Worm (Caenorhabditis elegans): ENCODE results near the gene srg-69.

Gene srg-69

ce11 chrII:5389831-5390323 is 34.4 kb downstream of the srg-69 start, which contains the start of gene ndx-6 (continued):
- TF ChIP-seq ceh-14 (tag; optimal IDR thresholded peaks at IDR 0.05) (no peak), hlh-30 (tag; optimal IDR thresholded peaks at IDR 0.05; ENCODE audit: insufficient read depth) (no peak), eyg-1 (tag; optimal IDR thresholded peaks at IDR 0.05) (no peak), ttx-3 (tag; optimal IDR thresholded peaks at IDR 0.05) (peak; percentile 19), nhr-11 (tag; optimal IDR thresholded peaks at IDR 0.05) (no peak), ztf-16 (tag; optimal IDR thresholded peaks at IDR 0.05) (no peak), T23F11.4 (GFP tag; optimal IDR thresholded peaks at IDR 0.05) (no peak), lin-11 (tag; optimal IDR thresholded peaks at IDR 0.05) (no peak), npax-4 (tag; optimal IDR thresholded peaks at IDR 0.05) (no peak), pros-1 (tag; optimal IDR thresholded peaks at IDR 0.05) (no peak), sox-2 (GFP tag; IDR thresholded peaks at IDR 0.05) (no peak), nhr-232 (tag; optimal IDR thresholded peaks at IDR 0.05) (no peak), dmd-4 (tag; optimal IDR thresholded peaks at IDR 0.05; ENCODE audit: borderline replicate concordance) (no peak), che-1 (tag; optimal IDR thresholded peaks at IDR 0.05) (no peak), pqm-1 (tag; optimal IDR thresholded peaks at IDR 0.05) (no peak), ceh-48 (tag; optimal IDR thresholded peaks at IDR 0.05) (peak; percentile 46)

ce11 chrII:5391447-5391846 is 36.0 kb downstream of the srg-69 start:
- TF ChIP-seq elt-2 (tag; optimal IDR thresholded peaks at IDR 0.05), result peak; percentile 2
- TF ChIP-seq C38D4.7 (GFP tag; optimal IDR thresholded peaks at IDR 0.05), result no peak
- TF ChIP-seq pqm-1 (tag; optimal IDR thresholded peaks at IDR 0.05), result no peak

ce11 chrII:5393090-5393489 is 37.6 kb downstream of the srg-69 start, which contains the start of gene brap-2:
Gene brap-2 (minus strand): TSS chrII:5393190.
- TF ChIP-seq C08G9.2 (tag; optimal IDR thresholded peaks at IDR 0.05), result no peak

- TF ChIP-seq hlh-13 (GFP tag; optimal IDR thresholded peaks at IDR 0.05), result no peak
- no peak for TF ChIP-seq pat-9 (tag; optimal IDR thresholded peaks at IDR 0.05)
- TF ChIP-seq unc-86 (tag; optimal IDR thresholded peaks at IDR 0.05), result no peak
- TF ChIP-seq ama-1 (optimal IDR thresholded peaks at IDR 0.05), result no peak
- TF ChIP-seq eyg-1 (tag; optimal IDR thresholded peaks at IDR 0.05), result no peak
- no peak for TF ChIP-seq ceh-24 (tag; optimal IDR thresholded peaks at IDR 0.05)
- TF ChIP-seq K02D7.2 (tag; optimal IDR thresholded peaks at IDR 0.05), result no peak
- TF ChIP-seq elt-2 (tag; optimal IDR thresholded peaks at IDR 0.05), result no peak
Observed at ce11 chrII:5395594-5395993, 40.1 kb downstream of the srg-69 start, which contains the start of gene pink-1. Gene pink-1 (minus strand): TSS chrII:5395694.

ce11 chrII:5398779-5399178 is 43.3 kb downstream of the srg-69 start, which contains the start of gene fbxl-3:
Gene fbxl-3 (minus strand): TSS chrII:5398902.
- no peak for TF ChIP-seq dmd-4 (tag; optimal IDR thresholded peaks at IDR 0.05; ENCODE audit: borderline replicate concordance)
- TF ChIP-seq elt-2 (tag; optimal IDR thresholded peaks at IDR 0.05), result no peak
- no peak for TF ChIP-seq T23F11.4 (GFP tag; optimal IDR thresholded peaks at IDR 0.05)
- no peak for TF ChIP-seq ceh-22 (tag; optimal IDR thresholded peaks at IDR 0.05)
- TF ChIP-seq npax-4 (tag; optimal IDR thresholded peaks at IDR 0.05), result no peak
- TF ChIP-seq unc-42 (tag; optimal IDR thresholded peaks at IDR 0.05), result no peak
- TF ChIP-seq pha-4 (tag; optimal IDR thresholded peaks at IDR 0.05), result no peak
- TF ChIP-seq nfya-1 (tag; optimal IDR thresholded peaks at IDR 0.05), result no peak
- no peak for TF ChIP-seq K09A11.1 (tag; optimal IDR thresholded peaks at IDR 0.05; ENCODE audit: insufficient read depth)
- no peak for TF ChIP-seq tbx-7 (tag; optimal IDR thresholded peaks at IDR 0.05)
- no peak for TF ChIP-seq hlh-6 (tag; optimal IDR thresholded peaks at IDR 0.05)
- TF ChIP-seq pros-1 (tag; optimal IDR thresholded peaks at IDR 0.05), result no peak
- TF ChIP-seq tbx-2 (tag; optimal IDR thresholded peaks at IDR 0.05), result no peak
- TF ChIP-seq C08G9.2 (tag; optimal IDR thresholded peaks at IDR 0.05), result no peak
- TF ChIP-seq fkh-10 (GFP tag; optimal IDR thresholded peaks at IDR 0.05), result no peak
- TF ChIP-seq fkh-6 (tag; optimal IDR thresholded peaks at IDR 0.05), result no peak
- no peak for TF ChIP-seq pha-2 (tag; optimal IDR thresholded peaks at IDR 0.05)
- no peak for TF ChIP-seq hlh-13 (GFP tag; optimal IDR thresholded peaks at IDR 0.05)
- no peak for TF ChIP-seq sox-2 (GFP tag; IDR thresholded peaks at IDR 0.05)

All from whole organism, late embryonic.